Fruit fly (Drosophila melanogaster) whole organism: Measurements from ENCODE around the gene PIG-F.

Source experiments
- Dll ChIP-seq: fragments of >200 bp; optimal IDR thresholded peaks from 2 replicates; lab custom pipeline; 2017
- pan ChIP-seq: fragments of >200 bp; optimal IDR thresholded peaks from 2 replicates; lab custom pipeline; 2017
- psq ChIP-seq: fragments of >200 bp; optimal IDR thresholded peaks from 2 replicates; lab custom pipeline; 2017
- usp ChIP-seq: fragments of >200 bp; optimal IDR thresholded peaks from 2 replicates; lab custom pipeline; 2017; ENCODE audit warnings: missing biosample characterization, missing genetic modification characterization, mixed read lengths

DNA sequence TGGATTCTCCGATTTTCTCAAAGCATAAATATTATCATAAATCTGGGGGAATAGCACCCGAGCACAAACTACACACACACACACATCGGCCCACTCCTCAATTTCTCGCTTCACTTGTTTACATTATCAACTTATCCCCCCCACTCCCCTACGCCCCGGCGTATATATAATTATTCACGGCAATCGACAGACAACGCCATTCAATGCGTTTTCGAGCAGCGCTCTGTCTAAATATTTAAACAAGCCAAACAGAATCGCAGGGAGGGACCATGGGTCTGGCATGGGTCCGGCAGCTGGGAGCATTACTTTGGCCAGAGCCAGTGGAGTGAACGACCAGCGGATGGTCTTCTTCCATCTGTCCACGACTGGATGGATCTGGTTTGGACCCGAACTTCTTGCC is 36.6 kb upstream of the PIG-F start:
- TF ChIP-seq usp (GFP tag; lab: Kevin White, UChicago), result no peak
- no peak for TF ChIP-seq psq (lab: Kevin White, UChicago)
- TF ChIP-seq pan (lab: Kevin White, UChicago), result no peak
- no peak for TF ChIP-seq Dll (lab: Kevin White, UChicago)
